Worm (Caenorhabditis elegans) whole organism, young adult: ENCODE results near the gene sek-4.

Experiments used
- D2030.7 ChIP-seq: fragments of 200-800 bp; sonication (Bioruptor generic); IDR thresholded peaks from 2 replicates; pipeline ENCODE4 v1.3.6; 2022; ENCODE audit warnings: missing genetic modification reagents, missing genetic modification characterization, missing compliant biosample characterization
- F10E7.11 ChIP-seq: sonication (generic microtip); optimal IDR thresholded peaks from 2 replicates; lab custom pipeline; 2017; ENCODE audit warnings: mild to moderate bottlenecking, missing genetic modification characterization, moderate library complexity, missing compliant biosample characterization
- F33H1.4 ChIP-seq: fragments of 200-800 bp; sonication (Bioruptor generic); IDR thresholded peaks from 2 replicates; pipeline ENCODE4 v1.3.6; 2022; ENCODE audit warnings: missing genetic modification reagents, missing genetic modification characterization, missing compliant biosample characterization
- F37B4.10 ChIP-seq: fragments of 200-800 bp; sonication (Bioruptor generic); IDR thresholded peaks from 2 replicates; pipeline ENCODE4 v1.3.6; 2022; ENCODE audit warnings: missing genetic modification characterization, missing compliant biosample characterization
- F49E8.2 ChIP-seq: sonication (generic microtip); optimal IDR thresholded peaks from 3 replicates; lab custom pipeline; 2017; ENCODE audit warnings: missing genetic modification characterization, mild to moderate bottlenecking, missing compliant biosample characterization, antibody characterized with exemption, moderate library complexity; ENCODE audit not compliant: insufficient read depth
- F52B5.7 ChIP-seq: sonication (generic microtip); optimal IDR thresholded peaks from 2 replicates; lab custom pipeline; 2016; ENCODE audit warnings: mild to moderate bottlenecking, missing genetic modification characterization, missing compliant biosample characterization
- K11D2.4 ChIP-seq: fragments of 200-800 bp; sonication (Bioruptor generic); IDR thresholded peaks from 2 replicates; pipeline ENCODE4 v1.3.6; 2022; ENCODE audit warnings: missing genetic modification reagents, missing genetic modification characterization, missing compliant biosample characterization
- T26A5.8 ChIP-seq: sonication (generic microtip); optimal IDR thresholded peaks from 2 replicates; lab custom pipeline; 2016; ENCODE audit warnings: missing genetic modification characterization, missing compliant biosample characterization
- aptf-2 ChIP-seq: fragments of 200-800 bp; sonication (Bioruptor generic); conservative IDR thresholded peaks from 2 replicates; pipeline ENCODE4 v1.3.6; 2022; ENCODE audit warnings: missing genetic modification reagents, missing genetic modification characterization, missing compliant biosample characterization
- atf-7 ChIP-seq: sonication (generic microtip); optimal IDR thresholded peaks from 2 replicates; lab custom pipeline; 2017; ENCODE audit warnings: mild to moderate bottlenecking, missing genetic modification characterization, missing compliant biosample characterization
- athp-1 ChIP-seq: sonication (generic microtip); optimal IDR thresholded peaks from 2 replicates; lab custom pipeline; 2017; ENCODE audit warnings: mild to moderate bottlenecking, missing genetic modification characterization, missing compliant biosample characterization
- attf-5 ChIP-seq: fragments of 200-800 bp; sonication (Bioruptor generic); optimal IDR thresholded peaks from 2 replicates; lab custom pipeline; 2018; ENCODE audit warnings: mild to moderate bottlenecking, missing genetic modification characterization, missing compliant biosample characterization
- bed-1 ChIP-seq: fragments of 200-800 bp; sonication (Bioruptor generic); IDR thresholded peaks from 2 replicates; pipeline ENCODE4 v1.3.6; 2022; ENCODE audit warnings: missing genetic modification reagents, missing genetic modification characterization, missing compliant biosample characterization
- cebp-1 ChIP-seq, 2 experiments: fragments of 200-800 bp in 1 of 2; sonication (Bioruptor generic) in 1 of 2; sonication (generic microtip) in 1 of 2; IDR thresholded peaks in 1 of 2; optimal IDR thresholded peaks in 1 of 2; 2 replicates each; pipeline versions ENCODE4 v1.3.6 to Lab custom; 2017 to 2022; ENCODE audit warnings: missing compliant biosample characterization in 2 of 2, missing genetic modification characterization in 2 of 2, mild to moderate bottlenecking in 1 of 2, missing genetic modification reagents in 1 of 2, moderate library complexity in 1 of 2
- ceh-40 ChIP-seq: fragments of 200-800 bp; sonication (Bioruptor generic); IDR thresholded peaks from 2 replicates; pipeline ENCODE4 v1.3.6; 2022; ENCODE audit warnings: missing genetic modification characterization, missing compliant biosample characterization
- die-1 ChIP-seq: sonication (generic microtip); optimal IDR thresholded peaks from 2 replicates; lab custom pipeline; 2016; ENCODE audit warnings: missing genotype, mild to moderate bottlenecking, missing genetic modification characterization, missing compliant biosample characterization
- dox-1 ChIP-seq: fragments of 200-800 bp; sonication (Bioruptor generic); IDR thresholded peaks from 2 replicates; pipeline ENCODE4 v1.3.6; 2022; ENCODE audit warnings: missing genetic modification reagents, missing genetic modification characterization, missing compliant biosample characterization
- dpl-1 ChIP-seq: fragments of 150-350 bp; optimal IDR thresholded peaks from 2 replicates; lab custom pipeline; 2014; ENCODE audit warnings: missing biosample characterization, missing genetic modification reagents, missing genetic modification characterization
- efl-1 ChIP-seq: fragments of 150-350 bp; optimal IDR thresholded peaks from 2 replicates; lab custom pipeline; 2014; ENCODE audit warnings: missing biosample characterization, missing genetic modification reagents, missing genetic modification characterization
- ekl-4 ChIP-seq: fragments of 200-800 bp; sonication (Bioruptor generic); IDR thresholded peaks from 2 replicates; pipeline ENCODE4 v1.3.6; 2022; ENCODE audit warnings: missing genetic modification reagents, missing genetic modification characterization, missing compliant biosample characterization
- him-1 ChIP-seq: sonication (generic microtip); optimal IDR thresholded peaks from 2 replicates; lab custom pipeline; 2016; ENCODE audit warnings: missing genotype, missing genetic modification reagents, missing genetic modification characterization, missing compliant biosample characterization
- hlh-26 ChIP-seq: fragments of 200-800 bp; sonication (Bioruptor generic); conservative IDR thresholded peaks from 2 replicates; pipeline ENCODE4 v1.3.6; 2022; ENCODE audit warnings: missing genetic modification reagents, missing genetic modification characterization, missing compliant biosample characterization
- hmg-1.2 ChIP-seq: fragments of 200-800 bp; sonication (Bioruptor generic); IDR thresholded peaks from 2 replicates; pipeline ENCODE4 v1.3.6; 2022; ENCODE audit warnings: missing genetic modification reagents, missing genetic modification characterization, missing compliant biosample characterization
- lag-1 ChIP-seq: fragments of 200-800 bp; sonication (Bioruptor generic); IDR thresholded peaks from 2 replicates; pipeline ENCODE4 v1.3.6; 2022; ENCODE audit warnings: missing genetic modification reagents, missing genetic modification characterization, missing compliant biosample characterization
- let-526 ChIP-seq: fragments of 200-800 bp; sonication (Bioruptor generic); IDR thresholded peaks from 2 replicates; pipeline ENCODE4 v1.3.6; 2022; ENCODE audit warnings: missing genetic modification reagents, missing genetic modification characterization, missing compliant biosample characterization
- lsy-27 ChIP-seq: sonication (generic microtip); optimal IDR thresholded peaks from 2 replicates; lab custom pipeline; 2017; ENCODE audit warnings: missing genetic modification characterization, mild to moderate bottlenecking, missing compliant biosample characterization, antibody characterized with exemption, missing genotype, borderline replicate concordance; ENCODE audit not compliant: insufficient read depth
- madf-6 ChIP-seq: fragments of 200-800 bp; sonication (Bioruptor generic); IDR thresholded peaks from 2 replicates; pipeline ENCODE4 v1.3.6; 2022; ENCODE audit warnings: missing genetic modification reagents, missing genetic modification characterization, missing compliant biosample characterization
- madf-8 ChIP-seq: fragments of 200-800 bp; sonication (Bioruptor generic); conservative IDR thresholded peaks from 2 replicates; pipeline ENCODE4 v1.3.6; 2022; ENCODE audit warnings: missing genetic modification reagents, missing genetic modification characterization, missing compliant biosample characterization
- mxl-1 ChIP-seq: sonication (generic microtip); optimal IDR thresholded peaks from 2 replicates; lab custom pipeline; 2016; ENCODE audit warnings: missing genetic modification characterization, missing compliant biosample characterization
- nhr-80 ChIP-seq: sonication (generic microtip); optimal IDR thresholded peaks from 2 replicates; lab custom pipeline; 2016; ENCODE audit warnings: missing genetic modification characterization, missing compliant biosample characterization
- nhr-90 ChIP-seq: sonication (generic microtip); optimal IDR thresholded peaks from 2 replicates; lab custom pipeline; 2016; ENCODE audit warnings: missing genotype, mild to moderate bottlenecking, missing genetic modification characterization, missing compliant biosample characterization
- rpc-1 ChIP-seq, 2 experiments: fragments of 150-350 bp in 1 of 2; sonication (generic microtip) in 1 of 2; optimal IDR thresholded peaks; 2 replicates each; lab custom pipeline; 2014 to 2018; ENCODE audit warnings: missing biosample characterization in 1 of 2, missing genetic modification characterization in 1 of 2, missing genetic modification reagents in 1 of 2, missing genotype in 1 of 2
- snpc-1.1 ChIP-seq: sonication (generic microtip); optimal IDR thresholded peaks from 2 replicates; lab custom pipeline; 2017; ENCODE audit warnings: missing genetic modification characterization, mild to moderate bottlenecking, missing compliant biosample characterization, antibody characterized with exemption, moderate library complexity, missing genotype, missing genetic modification reagents; ENCODE audit not compliant: insufficient read depth
- tlf-1 ChIP-seq: fragments of 200-800 bp; sonication (Bioruptor generic); optimal IDR thresholded peaks from 2 replicates; lab custom pipeline; 2018; ENCODE audit warnings: mild to moderate bottlenecking, missing genetic modification characterization, missing compliant biosample characterization
- zfh-2 ChIP-seq: fragments of 200-800 bp; sonication (Bioruptor generic); conservative IDR thresholded peaks from 2 replicates; pipeline ENCODE4 v1.3.6; 2022; ENCODE audit warnings: missing genetic modification reagents, missing genetic modification characterization, missing compliant biosample characterization
- ztf-25 ChIP-seq: fragments of 200-800 bp; sonication (Bioruptor generic); IDR thresholded peaks from 2 replicates; pipeline ENCODE4 v1.3.6; 2022; ENCODE audit warnings: missing genetic modification reagents, missing genetic modification characterization, missing compliant biosample characterization
- ztf-28 ChIP-seq: fragments of 200-800 bp; sonication (Bioruptor generic); IDR thresholded peaks from 2 replicates; pipeline ENCODE4 v1.3.6; 2022; ENCODE audit warnings: missing genetic modification reagents, missing genetic modification characterization, missing compliant biosample characterization

sek-4 gene

ce11 chrX:5360682-5361081 is 14.2 kb upstream of the sek-4 start:
- TF ChIP-seq madf-6 = peak; percentile 76
- 0 out of 2 replicates have a peak, but pooled peaks have one; percentile 29 for TF ChIP-seq ztf-25
- peak; percentile 15; the same call in 1 of the 2 replicates for TF ChIP-seq madf-8 (GFP tag; lab: Robert Waterston, UW)
- no peak for TF ChIP-seq T26A5.8 (tag; lab: Kevin White, UChicago)
- TF ChIP-seq dpl-1 (GFP tag; lab: Kevin White, UChicago) = peak; percentile 18
- 0 out of 2 replicates have a peak, but pooled peaks have one; percentile 27 for TF ChIP-seq dox-1 (GFP tag; lab: Robert Waterston, UW)
- TF ChIP-seq ceh-40 (GFP tag; lab: Robert Waterston, UW) = no peak
- TF ChIP-seq ztf-28 (GFP tag; lab: Robert Waterston, UW) = no peak
- 0 out of 2 replicates have a peak, but pooled peaks have one; percentile 36 for TF ChIP-seq zfh-2 (GFP tag; lab: Robert Waterston, UW)
- peak; percentile 52; the same call in 1 of the 2 replicates for TF ChIP-seq hmg-1.2 (GFP tag; lab: Robert Waterston, UW)
- no peak for TF ChIP-seq F52B5.7
- TF ChIP-seq atf-7 (tag; lab: Kevin White, UChicago) = no peak
- peak; percentile 74 for TF ChIP-seq efl-1 (GFP tag; lab: Kevin White, UChicago)
- TF ChIP-seq F10E7.11 = no peak

DNA sequence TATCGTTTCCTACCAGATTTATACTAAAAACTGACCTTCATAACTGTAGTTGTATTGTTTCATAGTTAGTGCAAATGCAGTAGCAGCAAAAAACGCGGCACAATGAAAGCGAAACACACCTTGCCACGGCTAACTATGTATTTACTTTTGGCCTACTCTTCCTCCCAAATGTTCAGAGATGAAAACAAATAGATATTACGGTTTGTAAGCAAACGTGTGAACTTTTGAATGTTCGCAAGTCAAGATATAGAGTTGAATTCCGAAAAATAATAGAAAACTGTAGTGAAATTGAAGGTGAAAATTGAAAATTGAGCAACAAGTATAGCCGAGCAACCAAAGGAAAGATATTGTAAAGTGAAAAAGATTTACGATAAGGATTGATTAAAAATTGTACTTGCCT is 10.6 kb upstream of the sek-4 start, which contains the start of gene chtl-1:
Gene chtl-1 (minus strand): TSS at position 101 of the 400 bp plus-strand sequence.
- TF ChIP-seq let-526 (GFP tag; lab: Robert Waterston, UW) (no peak), aptf-2 (no peak), zfh-2 (GFP tag; lab: Robert Waterston, UW) (no peak), F49E8.2 (tag; lab: Kevin White, UChicago) (no peak), hlh-26 (GFP tag; lab: Robert Waterston, UW) (no peak), efl-1 (GFP tag; lab: Kevin White, UChicago) (no peak), mxl-1 (no peak), F33H1.4 (GFP tag; lab: Robert Waterston, UW) (no peak), attf-5 (GFP tag; lab: Kevin White, UChicago) (no peak), tlf-1 (no peak), him-1 (tag; lab: Kevin White, UChicago) (no peak), die-1 (tag; lab: Kevin White, UChicago) (no peak)

- TF ChIP-seq nhr-80 (tag; lab: Kevin White, UChicago) (peak; percentile 58), rpc-1 (optimal IDR thresholded peaks at IDR 0.05; lab: Kevin White, UChicago) (no peak), rpc-1 (tag; optimal IDR thresholded peaks at IDR 0.05; lab: Kevin White, UChicago) (no peak)
Measured at ce11 chrX:5365437-5365836, 9.4 kb upstream of the sek-4 start, which contains the start of gene F35C8.5. TSS of gene F35C8.5 (plus strand) at chrX:5365813.

DNA sequence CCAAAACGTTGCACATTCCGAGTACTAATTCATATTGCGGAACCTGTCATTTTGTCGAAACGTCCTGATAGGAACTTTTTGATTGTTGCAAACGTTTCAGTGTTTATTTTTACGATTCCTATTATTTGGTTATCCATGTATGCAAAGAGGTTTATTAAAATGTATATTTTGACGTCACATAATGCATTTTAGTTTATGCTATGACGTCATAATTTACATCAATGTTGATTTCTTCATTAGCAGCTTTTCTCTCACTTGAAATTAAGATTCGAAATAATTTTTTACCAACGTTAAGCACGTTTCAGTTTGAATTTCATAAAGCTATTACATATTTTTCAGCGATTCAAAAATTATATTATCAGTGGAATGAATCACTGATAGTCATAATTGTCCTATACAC is 8.2 kb upstream of the sek-4 start:
- TF ChIP-seq atf-7 (tag; lab: Kevin White, UChicago) (no peak), dox-1 (GFP tag; lab: Robert Waterston, UW) (no peak), F37B4.10 (GFP tag; lab: Robert Waterston, UW) (no peak), cebp-1 (GFP tag; IDR thresholded peaks at IDR 0.05; lab: Robert Waterston, UW) (no peak), cebp-1 (tag; optimal IDR thresholded peaks at IDR 0.05; lab: Kevin White, UChicago) (no peak), zfh-2 (GFP tag; lab: Robert Waterston, UW) (no peak), lsy-27 (no peak), D2030.7 (GFP tag; lab: Robert Waterston, UW) (no peak), F10E7.11 (no peak), athp-1 (tag; lab: Kevin White, UChicago) (no peak), snpc-1.1 (tag; lab: Kevin White, UChicago) (no peak), K11D2.4 (GFP tag; lab: Robert Waterston, UW) (no peak), ekl-4 (GFP tag; lab: Robert Waterston, UW) (no peak), lag-1 (GFP tag; lab: Robert Waterston, UW) (no peak), nhr-90 (tag; lab: Kevin White, UChicago) (no peak), hmg-1.2 (GFP tag; lab: Robert Waterston, UW) (no peak), bed-1 (no peak)
